Worm (Caenorhabditis elegans): Measurements from ENCODE around the gene ets-5.

The ets-5 gene

DNA sequence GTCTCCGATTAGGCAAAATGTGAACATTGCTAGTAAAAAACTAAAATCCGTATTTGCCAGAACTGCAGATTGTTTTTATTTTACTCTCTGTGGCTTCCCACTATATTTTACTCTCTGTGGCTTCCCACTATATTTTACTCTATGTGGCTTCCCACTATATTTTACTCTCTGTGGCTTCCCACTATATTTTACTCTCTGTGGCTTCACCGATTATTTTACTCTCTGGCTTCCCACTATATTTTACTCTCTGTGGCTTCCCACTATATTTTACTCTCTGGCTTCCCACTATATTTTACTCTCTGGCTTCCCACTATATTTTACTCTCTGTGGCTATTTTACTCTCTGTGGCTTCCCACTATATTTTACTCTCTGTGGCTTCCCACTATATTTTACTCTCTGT, 28.1 kb downstream of the ets-5 start:
- TF ChIP-seq die-1 (tag; optimal IDR thresholded peaks at IDR 0.05) (peak; percentile 9), mes-4 (tag; optimal IDR thresholded peaks at IDR 0.05) (peak; percentile 2)

DNA sequence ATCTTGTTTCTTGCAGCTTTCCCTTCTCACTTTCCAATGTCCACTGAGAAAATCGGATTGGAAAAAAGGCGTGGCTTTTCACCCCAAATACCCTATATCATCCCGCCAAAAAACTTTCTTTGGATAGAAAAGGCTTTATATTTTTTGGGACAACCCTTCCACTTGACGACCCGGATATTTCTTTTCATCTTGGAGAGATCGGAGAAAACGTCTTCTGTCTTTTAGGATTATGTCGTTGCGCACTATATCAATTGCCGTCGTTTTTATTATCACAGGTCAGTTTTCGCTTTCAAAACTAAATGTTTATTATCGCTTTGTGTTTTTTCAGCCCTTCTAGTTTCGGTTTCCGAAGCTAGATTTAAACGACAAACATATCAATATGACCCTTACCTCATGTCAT, 40.4 kb downstream of the ets-5 start, which contains the start of gene Y64H9A.2:
Gene Y64H9A.2, plus strand, starts transcription at position 90 of the 400 bp plus-strand sequence.
- no peak for TF ChIP-seq K11D2.4 (GFP tag; IDR thresholded peaks at IDR 0.05)
- no peak for TF ChIP-seq nhr-90 (tag; optimal IDR thresholded peaks at IDR 0.05)
- TF ChIP-seq efl-1 (GFP tag; optimal IDR thresholded peaks at IDR 0.05), result no peak
- TF ChIP-seq lir-1 (GFP tag; conservative IDR thresholded peaks at IDR 0.05), result no peak
- no peak for TF ChIP-seq akir-1 (GFP tag; optimal IDR thresholded peaks at IDR 0.05)
- no peak for TF ChIP-seq nfya-2 (GFP tag; IDR thresholded peaks at IDR 0.05)
- TF ChIP-seq lin-26 (GFP tag; IDR thresholded peaks at IDR 0.05), result no peak
- no peak for TF ChIP-seq F55B11.4 (tag; optimal IDR thresholded peaks at IDR 0.05; ENCODE audit: borderline replicate concordance, insufficient read depth)
- TF ChIP-seq B0019.2 (GFP tag; conservative IDR thresholded peaks at IDR 0.05), result no peak
- TF ChIP-seq snpc-1.3 (tag; optimal IDR thresholded peaks at IDR 0.05; ENCODE audit: insufficient read depth), result no peak
- TF ChIP-seq fkh-3 (tag; optimal IDR thresholded peaks at IDR 0.05), result no peak
- TF ChIP-seq cebp-2 (GFP tag; IDR thresholded peaks at IDR 0.05), result no peak
- no peak for TF ChIP-seq ceh-58 (GFP tag; IDR thresholded peaks at IDR 0.05)
- TF ChIP-seq hmg-20 (GFP tag; IDR thresholded peaks at IDR 0.05), result no peak
- TF ChIP-seq Y53G8AR.9 (GFP tag; conservative IDR thresholded peaks at IDR 0.05), result no peak
- no peak for TF ChIP-seq mxl-1 (tag; optimal IDR thresholded peaks at IDR 0.05)
- no peak for TF ChIP-seq ztf-6 (GFP tag; IDR thresholded peaks at IDR 0.05)
- TF ChIP-seq lin-54 (GFP tag; optimal IDR thresholded peaks at IDR 0.05), result no peak
- no peak for TF ChIP-seq F10E7.11 (tag; optimal IDR thresholded peaks at IDR 0.05)

DNA sequence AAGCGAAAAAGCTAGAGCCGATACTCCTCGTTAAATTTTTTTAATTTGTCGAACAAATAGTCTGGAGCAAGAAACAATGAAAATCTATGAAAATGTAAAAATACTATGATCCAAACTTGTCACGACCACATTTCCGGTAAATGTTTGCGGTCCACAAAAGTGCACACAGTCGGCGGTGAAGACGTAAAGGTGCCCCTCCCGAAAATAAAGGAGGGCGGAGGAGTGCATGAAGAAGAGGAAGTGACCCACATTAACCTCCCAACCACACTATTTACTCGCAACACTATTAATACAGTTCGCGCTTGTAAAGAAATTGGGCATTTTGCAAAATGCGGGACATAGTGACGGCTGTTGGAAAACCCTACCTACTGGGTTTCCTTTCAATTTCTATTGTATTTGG, 44.3 kb downstream of the ets-5 start:
- TF ChIP-seq akir-1 (GFP tag; optimal IDR thresholded peaks at IDR 0.05) (no peak), dpl-1 (GFP tag; optimal IDR thresholded peaks at IDR 0.05) (no peak), madf-10 (tag; optimal IDR thresholded peaks at IDR 0.05) (no peak), ceh-91 (GFP tag; IDR thresholded peaks at IDR 0.05) (no peak), lin-54 (GFP tag; optimal IDR thresholded peaks at IDR 0.05) (no peak), F57A8.1 (GFP tag; optimal IDR thresholded peaks at IDR 0.05) (no peak), pha-4 (tag; optimal IDR thresholded peaks at IDR 0.05) (no peak), nhr-80 (tag; optimal IDR thresholded peaks at IDR 0.05) (no peak), attf-6 (GFP tag; IDR thresholded peaks at IDR 0.05) (no peak), dox-1 (GFP tag; IDR thresholded peaks at IDR 0.05) (no peak), F57C9.4 (tag; optimal IDR thresholded peaks at IDR 0.05) (no peak), F49E8.2 (tag; optimal IDR thresholded peaks at IDR 0.05; ENCODE audit: insufficient read depth) (no peak), K11D2.4 (GFP tag; IDR thresholded peaks at IDR 0.05) (no peak), ztf-22 (GFP tag; optimal IDR thresholded peaks at IDR 0.05) (no peak), Y53G8AR.9 (GFP tag; conservative IDR thresholded peaks at IDR 0.05) (no peak), lin-35 (GFP tag; optimal IDR thresholded peaks at IDR 0.05) (no peak), rec-8 (tag; optimal IDR thresholded peaks at IDR 0.05) (no peak), rcor-1 (GFP tag; IDR thresholded peaks at IDR 0.05) (no peak)

DNA sequence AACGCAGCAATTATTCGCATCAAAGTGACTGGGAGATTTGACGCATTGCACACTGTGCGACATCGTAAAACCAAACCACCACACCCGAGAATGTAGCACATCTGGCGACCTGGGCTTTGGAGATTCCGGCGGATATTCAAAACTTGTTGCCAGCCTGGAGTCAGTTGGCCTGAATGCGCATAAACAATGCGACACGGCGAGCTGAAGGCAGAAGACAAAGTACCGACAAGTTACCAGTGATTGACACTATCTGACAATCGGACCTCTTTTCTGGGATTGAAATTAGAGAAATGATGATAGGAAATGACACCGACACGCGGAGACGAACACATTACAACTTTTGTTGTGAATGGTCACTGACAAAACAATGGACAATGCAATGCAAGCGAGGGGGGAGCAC, 45.5 kb downstream of the ets-5 start:
- TF ChIP-seq hlh-26 (GFP tag; conservative IDR thresholded peaks at IDR 0.05) (no peak), ekl-4 (GFP tag; IDR thresholded peaks at IDR 0.05) (no peak)

All from whole organism, young adult.